Worm (Caenorhabditis elegans): ENCODE data around the gene Y55F3BR.6.

DNA sequence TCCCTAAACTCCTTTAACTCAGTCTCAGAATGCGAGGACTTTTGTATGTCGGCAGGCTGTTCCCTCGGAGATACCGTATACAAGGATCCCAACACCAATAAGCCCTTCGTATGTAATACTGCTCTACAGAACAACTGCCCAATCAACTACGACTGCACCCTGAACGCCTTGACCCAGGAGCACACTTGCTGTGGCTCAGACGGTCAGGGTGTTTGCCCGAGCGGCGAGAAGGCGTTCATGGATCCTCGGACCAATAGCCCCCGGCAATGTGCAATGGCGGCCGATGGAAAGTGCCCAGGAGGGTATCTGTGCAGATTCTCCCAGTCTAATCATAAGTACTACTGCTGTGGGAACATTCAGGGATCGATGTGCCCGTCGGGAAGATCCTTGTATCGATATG is 26.8 kb upstream of the Y55F3BR.6 start:
- TF ChIP-seq blmp-1 (tag; optimal IDR thresholded peaks at IDR 0.05) = no peak
- TF ChIP-seq tbx-2 (tag; optimal IDR thresholded peaks at IDR 0.05) = no peak
- TF ChIP-seq alr-1 (tag; optimal IDR thresholded peaks at IDR 0.05; ENCODE audit: borderline replicate concordance) = no peak
- no peak for TF ChIP-seq ztf-11 (tag; optimal IDR thresholded peaks at IDR 0.05)
- TF ChIP-seq nhr-77 (tag; optimal IDR thresholded peaks at IDR 0.05) = no peak
- TF ChIP-seq hlh-17 (GFP tag; optimal IDR thresholded peaks at IDR 0.05; ENCODE audit: borderline replicate concordance) = no peak
- TF ChIP-seq fos-1 (tag; optimal IDR thresholded peaks at IDR 0.05) = no peak
- no peak for TF ChIP-seq nhr-11 (tag; optimal IDR thresholded peaks at IDR 0.05)
- TF ChIP-seq nhr-90 (tag; optimal IDR thresholded peaks at IDR 0.05; ENCODE audit: poor library complexity) = no peak
- no peak for TF ChIP-seq rnt-1 (tag; optimal IDR thresholded peaks at IDR 0.05)
- no peak for TF ChIP-seq mef-2 (tag; optimal IDR thresholded peaks at IDR 0.05)
- TF ChIP-seq unc-98 (GFP tag; IDR thresholded peaks at IDR 0.05) = no peak

Measured in whole organism, L1 larva.